Fruit fly (Drosophila melanogaster): ENCODE measurements around the gene CG13102.

Gene CG13102

DNA sequence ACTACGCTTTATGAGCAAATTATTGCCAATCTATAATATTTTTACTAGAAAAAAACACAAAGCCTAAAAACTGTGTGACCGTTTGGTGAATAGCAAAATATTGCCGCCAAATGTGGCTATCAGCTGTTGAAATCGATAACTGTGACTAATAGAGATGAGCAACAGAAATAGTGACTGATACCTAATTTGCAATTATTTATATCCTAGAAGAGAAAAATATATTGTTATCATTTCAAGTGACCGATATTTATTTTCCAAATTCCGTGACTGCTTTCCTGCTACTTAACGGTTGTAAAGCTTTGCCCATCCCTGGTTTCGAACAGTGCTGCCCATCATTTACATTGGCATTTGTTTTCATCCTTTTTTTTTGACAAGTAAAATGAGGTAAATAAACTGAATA, 14.7 kb upstream of the CG13102 start, which contains the start of the genes alien and CG18661 (continued):
- peak; percentile 88 for TF ChIP-seq gfzf (GFP tag; optimal IDR thresholded peaks at IDR 0.05)
- TF ChIP-seq da (GFP tag; optimal IDR thresholded peaks at IDR 0.05): peak; percentile 30
- TF ChIP-seq CG14441 (GFP tag; IDR thresholded peaks at IDR 0.05): peak; percentile 91
- TF ChIP-seq NC2β (GFP tag; optimal IDR thresholded peaks at IDR 0.05): peak; percentile 70
- TF ChIP-seq crc (GFP tag; optimal IDR thresholded peaks at IDR 0.05): peak; percentile 89
- TF ChIP-seq Fer2 (tag; optimal IDR thresholded peaks at IDR 0.05): peak; percentile 43
- TF ChIP-seq knrl (GFP tag; IDR thresholded peaks at IDR 0.05; ENCODE audit: partially characterized antibody): peak; percentile 78
- peak; percentile 85 for TF ChIP-seq CG13624 (GFP tag; optimal IDR thresholded peaks at IDR 0.05)
- peak; percentile 73; the same call in 1 of the 3 replicates for TF ChIP-seq sr (GFP tag; IDR thresholded peaks at IDR 0.05)
- peak; percentile 75 for TF ChIP-seq CG4424 (GFP tag; optimal IDR thresholded peaks at IDR 0.05)
- peak; percentile 55 for TF ChIP-seq Adf1 (GFP tag; IDR thresholded peaks at IDR 0.05)
- TF ChIP-seq CG9817 (tag; optimal IDR thresholded peaks at IDR 0.05): peak; percentile 85
- TF ChIP-seq kah (GFP tag; optimal IDR thresholded peaks at IDR 0.05): no peak
- TF ChIP-seq so (GFP tag; IDR thresholded peaks at IDR 0.05): peak; percentile 82
- no peak for TF ChIP-seq Dip2 (GFP tag; IDR thresholded peaks at IDR 0.05)
- peak; percentile 94 for TF ChIP-seq Sox102F (GFP tag; optimal IDR thresholded peaks at IDR 0.05)
- peak; percentile 50 for TF ChIP-seq Fer3 (tag; optimal IDR thresholded peaks at IDR 0.05)
- peak; percentile 34; the same call in 1 of the 3 replicates for TF ChIP-seq HLH4C (GFP tag; IDR thresholded peaks at IDR 0.05; ENCODE audit: partially characterized antibody)
- peak; percentile 86 for TF ChIP-seq fu2 (GFP tag; optimal IDR thresholded peaks at IDR 0.05)
- TF ChIP-seq CG8765 (GFP tag; IDR thresholded peaks at IDR 0.05): peak; percentile 88
- peak; percentile 25 for TF ChIP-seq Bdp1 (GFP tag; optimal IDR thresholded peaks at IDR 0.05)
- TF ChIP-seq C15 (GFP tag; IDR thresholded peaks at IDR 0.05): peak; percentile 86; the same call in 2 of the 3 replicates
- peak; percentile 90 for TF ChIP-seq fd96Cb (tag; optimal IDR thresholded peaks at IDR 0.05)
- TF ChIP-seq ap (GFP tag; IDR thresholded peaks at IDR 0.05): peak; percentile 91
- peak; percentile 62 for TF ChIP-seq D19A (tag; optimal IDR thresholded peaks at IDR 0.05)
- TF ChIP-seq CG8089 (GFP tag; optimal IDR thresholded peaks at IDR 0.05): peak; percentile 69
- TF ChIP-seq Mes4 (GFP tag; optimal IDR thresholded peaks at IDR 0.05): peak; percentile 29
- TF ChIP-seq Dll (GFP tag; IDR thresholded peaks at IDR 0.05; ENCODE audit: partially characterized antibody): peak; percentile 70
- peak; percentile 47 for TF ChIP-seq Meics (GFP tag; optimal IDR thresholded peaks at IDR 0.05)
- TF ChIP-seq chinmo (GFP tag; IDR thresholded peaks at IDR 0.05; ENCODE audit: partially characterized antibody): no peak
- no peak for TF ChIP-seq Hey (tag; optimal IDR thresholded peaks at IDR 0.05)
- peak; percentile 86 for TF ChIP-seq pzg (GFP tag; optimal IDR thresholded peaks at IDR 0.05)
- TF ChIP-seq danr (GFP tag; IDR thresholded peaks at IDR 0.05): peak; percentile 91
- peak; percentile 61 for TF ChIP-seq CG18011 (GFP tag; optimal IDR thresholded peaks at IDR 0.05)
- TF ChIP-seq CG6813 (GFP tag; optimal IDR thresholded peaks at IDR 0.05): no peak
- TF ChIP-seq CG10366 (GFP tag; IDR thresholded peaks at IDR 0.05): peak; percentile 97
- TF ChIP-seq CG17361 (GFP tag; IDR thresholded peaks at IDR 0.05): peak; percentile 73
- peak; percentile 65 for TF ChIP-seq ro (GFP tag; IDR thresholded peaks at IDR 0.05)
- TF ChIP-seq Kr (GFP tag; optimal IDR thresholded peaks at IDR 0.05): no peak
- TF ChIP-seq Sry-β (GFP tag; optimal IDR thresholded peaks at IDR 0.05): peak; percentile 70
- peak; percentile 91 for TF ChIP-seq Ssrp (tag; optimal IDR thresholded peaks at IDR 0.05)
- TF ChIP-seq Dbx (GFP tag; IDR thresholded peaks at IDR 0.05): peak; percentile 98
- peak; percentile 86 for TF ChIP-seq chn (GFP tag; optimal IDR thresholded peaks at IDR 0.05)
- no peak for TF ChIP-seq CG6765 (GFP tag; optimal IDR thresholded peaks at IDR 0.05)
- peak; percentile 83 for TF ChIP-seq gem (tag; optimal IDR thresholded peaks at IDR 0.05)
- TF ChIP-seq Neu2 (GFP tag; optimal IDR thresholded peaks at IDR 0.05; ENCODE audit: borderline replicate concordance): peak; percentile 45
- peak; percentile 85 for TF ChIP-seq CHES-1-like (GFP tag; optimal IDR thresholded peaks at IDR 0.05)
- no peak for TF ChIP-seq zf30C (GFP tag; optimal IDR thresholded peaks at IDR 0.05)
- peak in 1 of 2 experiments; percentile 59 for TF ChIP-seq bsh (GFP tag; optimal IDR thresholded peaks at IDR 0.05)
- TF ChIP-seq CG17802 (tag; optimal IDR thresholded peaks at IDR 0.05): peak; percentile 9
